Fruit fly (Drosophila melanogaster): ENCODE data around the gene RpS27.
A peak's percentile ranks its signal among the peaks of the same experiment; 100 is the strongest.

The RpS27 gene

dm6 chr3R:25292864-25293284, 45.6 kb upstream of the RpS27 start, which contains the start of gene CG31098 (continued):
- TF ChIP-seq CG11902 (GFP tag; optimal IDR thresholded peaks at IDR 0.05) (no peak), net (GFP tag; optimal IDR thresholded peaks at IDR 0.05) (no peak), acj6 (GFP tag; optimal IDR thresholded peaks at IDR 0.05) (no peak), fkh (GFP tag; optimal IDR thresholded peaks at IDR 0.05) (peak; percentile 75), Sox15 (GFP tag; optimal IDR thresholded peaks at IDR 0.05) (no peak), CG3919 (GFP tag; optimal IDR thresholded peaks at IDR 0.05) (no peak), esn (GFP tag; optimal IDR thresholded peaks at IDR 0.05) (no peak), Met (GFP tag; optimal IDR thresholded peaks at IDR 0.05) (no peak), Eip93F (GFP tag; optimal IDR thresholded peaks at IDR 0.05) (peak; percentile 25), dsx (GFP tag; optimal IDR thresholded peaks at IDR 0.05; ENCODE audit: poor library complexity, severe bottlenecking) (no peak)

DNA sequence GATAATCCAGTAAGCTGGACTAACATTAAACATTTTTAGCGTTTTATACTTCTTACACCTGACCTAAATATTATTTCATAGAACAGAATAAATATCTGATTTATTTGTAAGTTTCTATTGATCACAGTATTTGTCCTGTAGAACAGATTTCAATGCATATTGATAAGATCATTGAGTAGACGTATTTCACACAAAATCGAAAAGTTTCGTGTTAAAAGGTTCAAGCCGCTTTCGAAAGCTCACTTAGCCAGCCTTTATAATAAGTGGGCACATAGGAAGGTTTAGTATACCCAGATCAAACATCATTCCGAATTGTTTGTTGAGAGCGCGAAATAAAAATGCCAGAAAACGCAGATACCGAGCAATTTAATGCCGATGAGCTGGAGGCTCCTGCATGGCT, 42.3 kb upstream of the RpS27 start, which contains the start of gene CG11893:
TSS of gene CG11893 (plus strand) at position 301 of the 400 bp plus-strand sequence.
- TF ChIP-seq CG10631 (GFP tag; optimal IDR thresholded peaks at IDR 0.05) (no peak), svp (GFP tag) (no peak), vri (GFP tag; optimal IDR thresholded peaks at IDR 0.05) (no peak), CG6792 (GFP tag; optimal IDR thresholded peaks at IDR 0.05) (no peak), fd59A (GFP tag; optimal IDR thresholded peaks at IDR 0.05) (no peak), Lpt (GFP tag; optimal IDR thresholded peaks at IDR 0.05) (no peak), Eip78C (GFP tag) (no peak), CG3032 (tag; optimal IDR thresholded peaks at IDR 0.05) (no peak), Ets21C (GFP tag; optimal IDR thresholded peaks at IDR 0.05) (no peak), Gug (GFP tag; IDR thresholded peaks at IDR 0.05) (no peak), lz (GFP tag; optimal IDR thresholded peaks at IDR 0.05) (no peak), Blimp-1 (GFP tag; optimal IDR thresholded peaks at IDR 0.05) (no peak), Met (GFP tag; optimal IDR thresholded peaks at IDR 0.05) (no peak), Sox15 (GFP tag; optimal IDR thresholded peaks at IDR 0.05) (no peak), CG10669 (GFP tag; optimal IDR thresholded peaks at IDR 0.05) (no peak), esn (GFP tag; optimal IDR thresholded peaks at IDR 0.05) (no peak), OdsH (GFP tag; optimal IDR thresholded peaks at IDR 0.05) (no peak)

DNA sequence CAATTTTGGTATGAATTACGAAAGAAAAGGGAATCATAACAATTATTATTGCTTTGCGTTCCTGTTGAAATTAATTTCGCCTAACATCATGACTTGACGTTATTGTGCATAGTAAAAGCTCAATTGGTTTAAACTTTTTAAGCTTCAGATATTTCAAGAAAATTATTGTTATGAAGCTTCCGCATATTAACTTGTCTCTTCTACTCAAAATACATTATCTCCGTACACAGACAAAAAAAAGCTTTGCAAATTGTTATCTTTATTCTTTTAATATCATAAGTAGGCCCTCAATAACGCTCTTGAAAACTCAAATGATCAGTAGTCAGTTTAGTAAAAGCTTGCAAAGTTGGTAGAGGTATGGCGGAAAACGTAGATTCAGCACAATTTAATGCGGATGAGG, 39.8 kb upstream of the RpS27 start, which contains the start of gene CG13658:
TSS of gene CG13658 (plus strand) at position 347 of the 400 bp plus-strand sequence.
- TF ChIP-seq Gug (GFP tag; IDR thresholded peaks at IDR 0.05) (no peak), CG10669 (GFP tag; optimal IDR thresholded peaks at IDR 0.05) (no peak), CG1621 (tag; optimal IDR thresholded peaks at IDR 0.05) (no peak), topi (GFP tag; optimal IDR thresholded peaks at IDR 0.05) (no peak), Hr39 (GFP tag; optimal IDR thresholded peaks at IDR 0.05) (no peak), CG7368 (GFP tag; optimal IDR thresholded peaks at IDR 0.05) (no peak), pdm3 (GFP tag; optimal IDR thresholded peaks at IDR 0.05) (no peak)

- TF ChIP-seq achi (GFP tag; optimal IDR thresholded peaks at IDR 0.05) (no peak), CG10669 (GFP tag; optimal IDR thresholded peaks at IDR 0.05) (no peak), vri (GFP tag; optimal IDR thresholded peaks at IDR 0.05) (no peak), CG34406 (GFP tag; optimal IDR thresholded peaks at IDR 0.05) (no peak), CG10631 (GFP tag; optimal IDR thresholded peaks at IDR 0.05) (no peak), OdsH (GFP tag; optimal IDR thresholded peaks at IDR 0.05) (no peak), Eip78C (GFP tag) (no peak)
Measured at dm6 chr3R:25285173-25285572, 37.9 kb upstream of the RpS27 start, which contains the start of gene CG31104. Gene CG31104 (plus strand): TSS chr3R:25285473.

DNA sequence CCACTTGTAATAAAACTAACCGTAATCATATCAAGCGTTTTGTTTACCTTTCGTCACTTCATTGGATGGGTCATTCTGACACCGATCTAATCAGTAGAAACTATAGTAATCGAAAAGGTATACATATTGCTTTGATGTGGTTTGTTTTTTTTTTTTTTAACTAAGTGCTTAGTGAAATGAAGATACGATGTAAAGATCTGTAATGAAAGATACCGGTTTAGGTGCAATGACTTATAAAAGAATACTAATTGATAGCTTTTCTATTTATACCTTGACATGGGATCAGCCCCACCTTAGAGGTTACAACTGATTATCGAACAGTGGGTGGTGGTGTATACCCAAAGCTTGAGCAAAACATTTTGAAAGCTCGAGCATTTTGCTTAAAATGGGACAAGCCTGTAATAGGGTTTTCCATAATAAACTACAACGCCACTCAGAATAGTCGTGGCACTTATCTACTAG, 35.9 kb upstream of the RpS27 start, which contains the start of gene CG31300:
TSS of gene CG31300 (plus strand) at position 412 of the 462 bp plus-strand sequence.
- TF ChIP-seq Eip93F (GFP tag; optimal IDR thresholded peaks at IDR 0.05): no peak

dm6 chr3R:25281165-25281564, 33.9 kb upstream of the RpS27 start, which contains the start of gene CG11892:
Gene CG11892 (plus strand): TSS chr3R:25281548.
- no peak for TF ChIP-seq Eip75B (GFP tag; optimal IDR thresholded peaks at IDR 0.05)
- no peak for TF ChIP-seq topi (GFP tag; optimal IDR thresholded peaks at IDR 0.05)
- no peak for TF ChIP-seq CG3032 (tag; optimal IDR thresholded peaks at IDR 0.05)
- TF ChIP-seq cyc (GFP tag; optimal IDR thresholded peaks at IDR 0.05): no peak
- peak; percentile 46 for TF ChIP-seq svp (GFP tag)
- peak; percentile 46 for TF ChIP-seq vri (GFP tag; optimal IDR thresholded peaks at IDR 0.05)
- peak; percentile 23 for TF ChIP-seq Sox102F (GFP tag; optimal IDR thresholded peaks at IDR 0.05)
- no peak for TF ChIP-seq Lpt (GFP tag; optimal IDR thresholded peaks at IDR 0.05)
- no peak for TF ChIP-seq Blimp-1 (GFP tag; optimal IDR thresholded peaks at IDR 0.05)
- TF ChIP-seq fkh (GFP tag; optimal IDR thresholded peaks at IDR 0.05): peak; percentile 90

All from whole organism, prepupa.